Fruit fly (Drosophila melanogaster): ENCODE measurements around the gene Lgr3.
A peak's percentile ranks its signal among the peaks of the same experiment; 100 is the strongest.

- TF ChIP-seq CG12605 (GFP tag; IDR thresholded peaks at IDR 0.05) (peak; percentile 95), EcR (GFP tag; optimal IDR thresholded peaks at IDR 0.05) (no peak), CG14655 (GFP tag; optimal IDR thresholded peaks at IDR 0.05) (peak; percentile 94), CG34367 (tag; optimal IDR thresholded peaks at IDR 0.05) (peak; percentile 94), CG8159 (tag; optimal IDR thresholded peaks at IDR 0.05) (peak; percentile 96)
Observed at dm6 chr3R:25680528-25680927, 14.9 kb downstream of the Lgr3 start, which contains the start of the genes CG4743 and Idh3g.
